Fruit fly (Drosophila melanogaster) whole organism, pupa: ENCODE results near the gene HisCl1.
A peak's percentile ranks its signal among the peaks of the same experiment; 100 is the strongest.

Experiments
- CG10348 ChIP-seq: fragments of 200-800 bp; sonication (Bioruptor generic); IDR thresholded peaks from 2 replicates; pipeline ENCODE4 v1.3.6; 2022; ENCODE audit warnings: missing biosample characterization, missing genetic modification characterization
- CG12605 ChIP-seq: fragments of 200-800 bp; sonication (Bioruptor generic); IDR thresholded peaks from 2 replicates; pipeline ENCODE4 v1.3.6; 2022; ENCODE audit warnings: missing biosample characterization, missing genetic modification characterization
- CG13204 ChIP-seq: fragments of 200-800 bp; sonication (Bioruptor generic); optimal IDR thresholded peaks from 2 replicates; lab custom pipeline; 2018; ENCODE audit warnings: missing biosample characterization, mild to moderate bottlenecking, missing genetic modification characterization, moderate library complexity
- CG14655 ChIP-seq: fragments of 200-800 bp; sonication (Bioruptor generic); optimal IDR thresholded peaks from 3 replicates; lab custom pipeline; 2017; ENCODE audit warnings: mild to moderate bottlenecking, missing biosample characterization, missing genetic modification reagents, missing genetic modification characterization
- CG15710 ChIP-seq: fragments of 200-800 bp; sonication (Bioruptor generic); optimal IDR thresholded peaks from 2 replicates; lab custom pipeline; 2018; ENCODE audit warnings: missing biosample characterization, mild to moderate bottlenecking, missing genetic modification characterization, moderate library complexity
- CG17806 ChIP-seq: fragments of 200-800 bp; sonication (Bioruptor generic); optimal IDR thresholded peaks from 2 replicates; lab custom pipeline; 2018; ENCODE audit warnings: missing biosample characterization, mild to moderate bottlenecking, missing genetic modification characterization, moderate library complexity
- CG32121 ChIP-seq: fragments of 200-800 bp; sonication (Bioruptor generic); IDR thresholded peaks from 2 replicates; pipeline ENCODE4 v1.3.6; 2022; ENCODE audit warnings: missing biosample characterization, missing genetic modification characterization
- CG34367 ChIP-seq: fragments of 200-800 bp; sonication (Bioruptor generic); optimal IDR thresholded peaks from 2 replicates; lab custom pipeline; 2018; ENCODE audit warnings: missing biosample characterization, mild to moderate bottlenecking, missing genetic modification characterization
- CG4496 ChIP-seq: fragments of 200-800 bp; sonication (Bioruptor generic); IDR thresholded peaks from 3 replicates; pipeline ENCODE4 v1.3.6; 2022; ENCODE audit warnings: missing biosample characterization, missing genetic modification characterization
- CG8159 ChIP-seq: fragments of 200-800 bp; sonication (Bioruptor generic); optimal IDR thresholded peaks from 3 replicates; lab custom pipeline; 2018; ENCODE audit warnings: missing biosample characterization, mild to moderate bottlenecking, missing genetic modification characterization, moderate library complexity
- CG8301 ChIP-seq: fragments of 200-800 bp; sonication (Bioruptor generic); optimal IDR thresholded peaks from 2 replicates; lab custom pipeline; 2018; ENCODE audit warnings: missing biosample characterization, mild to moderate bottlenecking, missing genetic modification characterization
- CG9948 ChIP-seq: fragments of 200-800 bp; sonication (Bioruptor generic); optimal IDR thresholded peaks from 2 replicates; lab custom pipeline; 2018; ENCODE audit warnings: missing biosample characterization, mild to moderate bottlenecking, missing genetic modification characterization, moderate library complexity
- D1 ChIP-seq: fragments of 200-800 bp; sonication (Bioruptor generic); optimal IDR thresholded peaks from 2 replicates; lab custom pipeline; 2018; ENCODE audit warnings: missing biosample characterization, mild to moderate bottlenecking, missing genetic modification characterization, moderate library complexity
- EcR ChIP-seq: fragments of 200-800 bp; sonication (Bioruptor generic); optimal IDR thresholded peaks from 3 replicates; lab custom pipeline; 2019; ENCODE audit warnings: missing biosample characterization, missing genetic modification characterization, mild to moderate bottlenecking, moderate library complexity, missing genetic modification reagents
- Ets98B ChIP-seq: fragments of 200-800 bp; sonication (Bioruptor generic); IDR thresholded peaks from 2 replicates; pipeline ENCODE4 v1.3.6; 2022; ENCODE audit warnings: missing biosample characterization, missing genetic modification characterization
- Pif1A ChIP-seq: fragments of 200-800 bp; sonication (Bioruptor generic); optimal IDR thresholded peaks from 3 replicates; lab custom pipeline; 2016; ENCODE audit warnings: missing biosample characterization, missing genetic modification characterization
- Pif1B ChIP-seq: fragments of 200-800 bp; sonication (Bioruptor generic); optimal IDR thresholded peaks from 3 replicates; lab custom pipeline; 2016; ENCODE audit warnings: missing biosample characterization, missing genetic modification characterization
- Snoo ChIP-seq: fragments of 200-800 bp; sonication (Bioruptor generic); optimal IDR thresholded peaks from 3 replicates; lab custom pipeline; 2017; ENCODE audit warnings: missing biosample characterization, mild to moderate bottlenecking, missing genetic modification characterization, inconsistent platforms
- fd96Ca ChIP-seq: fragments of 200-800 bp; sonication (Bioruptor generic); IDR thresholded peaks from 3 replicates; pipeline ENCODE4 v1.3.6; 2022; ENCODE audit warnings: missing biosample characterization, missing genetic modification characterization
- gl ChIP-seq: fragments of 200-800 bp; sonication (Bioruptor generic); optimal IDR thresholded peaks from 2 replicates; lab custom pipeline; 2018; ENCODE audit warnings: missing biosample characterization, mild to moderate bottlenecking, missing genetic modification characterization
- rn ChIP-seq: fragments of 200-800 bp; sonication (Bioruptor generic); IDR thresholded peaks from 2 replicates; pipeline ENCODE4 v1.3.6; 2022; ENCODE audit warnings: missing biosample characterization, missing genetic modification characterization

Gene HisCl1

DNA sequence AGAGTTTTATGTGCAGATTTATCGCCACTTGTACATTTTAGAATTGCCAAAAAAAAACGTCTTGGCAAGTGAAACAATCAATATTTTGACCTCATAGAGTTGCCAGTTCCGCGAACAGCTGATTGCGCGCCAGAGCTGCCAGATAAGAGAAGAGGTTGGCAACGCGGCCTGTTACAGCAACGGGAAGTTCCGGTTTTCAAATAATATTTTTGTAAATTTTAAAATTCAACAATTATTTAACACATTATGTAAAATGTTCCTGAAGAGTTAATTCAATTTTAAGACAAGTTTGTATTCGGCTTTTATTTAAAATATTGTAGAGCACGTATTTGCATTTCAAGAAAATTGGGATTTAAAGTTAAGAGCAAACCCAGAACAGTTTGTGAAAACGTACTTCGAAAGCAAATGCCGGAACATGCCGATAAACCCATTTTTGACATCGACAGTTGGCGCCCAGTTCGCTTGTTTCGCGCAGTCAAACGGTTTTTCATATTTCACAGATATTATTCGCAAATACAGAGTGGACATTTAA is at the start of gene HisCl1, which contains the start of gene prd1:
Gene HisCl1, plus strand, starts transcription at position 482 of the 532 bp plus-strand sequence.
Gene prd1, minus strand, starts transcription at position 320 of the 532 bp plus-strand sequence.
- TF ChIP-seq gl (no peak), fd96Ca (GFP tag; lab: Robert Waterston, UW) (peak; percentile 51; the same call in 1 of the 3 replicates), D1 (no peak), EcR (peak; percentile 73), rn (GFP tag; lab: Robert Waterston, UW) (peak; percentile 57; the same call in 1 of the 2 replicates), CG10348 (GFP tag; lab: Robert Waterston, UW) (peak; percentile 62; the same call in 1 of the 2 replicates), Pif1B (GFP tag; lab: Kevin White, UChicago) (no peak), CG13204 (GFP tag; lab: Kevin White, UChicago) (no peak), CG14655 (GFP tag; lab: Kevin White, UChicago) (no peak), CG34367 (tag; lab: Kevin White, UChicago) (peak; percentile 51), CG32121 (GFP tag; lab: Robert Waterston, UW) (peak; percentile 51; the same call in 1 of the 2 replicates), CG4496 (GFP tag; lab: Robert Waterston, UW) (peak; percentile 64; the same call in 1 of the 3 replicates), Pif1A (no peak), CG9948 (tag; lab: Kevin White, UChicago) (peak; percentile 53), CG12605 (GFP tag; lab: Robert Waterston, UW) (no peak), Snoo (peak; percentile 67), CG17806 (tag; lab: Kevin White, UChicago) (peak; percentile 55), Ets98B (GFP tag; lab: Robert Waterston, UW) (peak; percentile 30; the same call in 1 of the 2 replicates), CG8301 (tag; lab: Kevin White, UChicago) (no peak), CG15710 (peak; percentile 66), CG8159 (tag; lab: Kevin White, UChicago) (no peak)

DNA sequence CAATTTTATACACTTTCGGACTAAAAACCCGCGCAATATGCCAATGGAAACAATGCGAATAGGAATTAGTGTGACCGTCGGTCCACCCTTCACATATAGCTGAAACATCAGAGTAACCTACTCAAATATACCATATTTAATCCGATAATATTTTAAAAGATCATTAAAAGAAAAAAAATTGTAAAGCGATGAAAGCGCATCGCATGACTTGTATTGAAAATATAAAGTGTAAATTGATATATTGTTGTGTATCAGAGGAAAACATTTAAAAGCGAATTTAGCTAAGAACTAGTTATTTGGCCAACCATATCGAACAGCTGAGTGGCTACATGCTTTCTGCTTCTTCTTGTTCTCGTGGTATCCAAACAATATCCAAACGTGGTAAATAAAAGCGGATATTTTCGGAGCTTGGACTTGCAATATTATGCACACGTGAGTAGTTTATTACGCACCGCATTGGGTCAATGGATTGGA is 45.2 kb upstream of the HisCl1 start, which contains the start of the genes Blm and CG14722:
Gene Blm, minus strand, starts transcription at position 54 of the 474 bp plus-strand sequence.
Gene CG14722, plus strand, starts transcription at position 161 of the 474 bp plus-strand sequence.
- TF ChIP-seq CG8301 (tag; lab: Kevin White, UChicago), result no peak
- no peak for TF ChIP-seq CG34367 (tag; lab: Kevin White, UChicago)
- TF ChIP-seq CG17806 (tag; lab: Kevin White, UChicago), result no peak
- no peak for TF ChIP-seq Ets98B (GFP tag; lab: Robert Waterston, UW)
- TF ChIP-seq CG15710, result no peak
- no peak for TF ChIP-seq Pif1A
- TF ChIP-seq CG8159 (tag; lab: Kevin White, UChicago), result no peak
- TF ChIP-seq Pif1B (GFP tag; lab: Kevin White, UChicago), result no peak

DNA sequence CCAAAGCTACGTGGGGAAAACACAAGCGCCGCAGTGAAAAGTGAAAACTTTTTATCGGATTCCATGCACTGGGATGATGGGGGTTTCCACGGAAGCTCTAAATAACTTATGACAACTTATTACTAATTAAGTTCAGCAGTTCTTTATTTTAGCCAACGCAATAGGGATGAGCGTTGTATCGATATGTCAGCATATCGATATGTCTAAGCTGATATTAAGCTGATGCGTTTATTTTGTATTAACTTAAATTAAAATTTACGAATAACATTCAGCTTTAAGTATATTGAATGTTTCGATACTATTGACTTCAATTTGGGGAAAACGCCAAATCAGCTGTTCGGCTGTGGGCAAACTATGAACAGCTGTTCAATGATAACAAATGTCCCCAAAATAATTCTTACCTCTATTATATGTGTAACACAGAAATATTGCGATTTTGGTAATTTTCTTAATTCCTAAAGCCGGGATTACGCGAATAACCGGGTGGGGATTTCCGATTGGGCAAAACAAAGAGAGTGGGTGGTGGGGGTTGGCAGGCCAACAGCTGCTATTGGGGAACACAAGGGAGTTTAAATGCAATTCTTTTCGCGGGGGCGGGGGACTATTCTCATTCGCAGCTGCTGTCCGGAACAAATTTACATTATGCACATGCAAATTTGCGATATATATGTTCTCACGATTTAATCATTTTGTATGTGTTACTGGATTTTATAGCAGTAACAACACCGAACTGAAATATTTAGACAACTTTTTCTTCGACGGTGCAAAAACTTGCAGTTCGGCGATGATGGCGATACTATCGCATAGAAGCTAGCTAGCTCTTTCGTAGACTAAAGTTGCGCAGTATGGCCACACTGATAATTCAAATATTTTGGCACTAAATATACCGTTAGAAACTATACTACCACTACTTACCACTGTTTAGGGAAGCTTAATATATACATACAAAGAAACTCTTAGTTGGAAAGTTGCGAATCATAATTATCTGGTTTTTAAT is 37.4 kb upstream of the HisCl1 start, which contains the start of gene CG6923:
Gene CG6923, minus strand, starts transcription at position 733 of the 997 bp plus-strand sequence.
- TF ChIP-seq CG9948 (tag; lab: Kevin White, UChicago), result no peak
- no peak for TF ChIP-seq CG8159 (tag; lab: Kevin White, UChicago)
- TF ChIP-seq Pif1B (GFP tag; lab: Kevin White, UChicago), result no peak
- TF ChIP-seq CG13204 (GFP tag; lab: Kevin White, UChicago), result no peak
- TF ChIP-seq CG12605 (GFP tag; lab: Robert Waterston, UW), result no peak
- TF ChIP-seq D1, result no peak
- no peak for TF ChIP-seq fd96Ca (GFP tag; lab: Robert Waterston, UW)
- no peak for TF ChIP-seq CG14655 (GFP tag; lab: Kevin White, UChicago)
- no peak for TF ChIP-seq CG15710
- TF ChIP-seq CG34367 (tag; lab: Kevin White, UChicago), result no peak
- no peak for TF ChIP-seq gl

DNA sequence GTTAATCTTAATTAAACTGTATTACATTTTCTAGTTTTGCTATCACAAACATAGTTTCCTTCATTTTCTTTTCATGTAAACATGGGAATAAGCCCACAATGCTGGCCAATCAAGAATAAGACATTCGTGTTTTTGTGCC is 36.8 kb upstream of the HisCl1 start, which contains the start of gene CG43062:
Gene CG43062, plus strand, starts transcription at position 40 of the 139 bp plus-strand sequence.
- TF ChIP-seq CG14655 (GFP tag; lab: Kevin White, UChicago) (no peak), CG15710 (no peak), D1 (no peak), gl (no peak), CG12605 (GFP tag; lab: Robert Waterston, UW) (no peak), CG13204 (GFP tag; lab: Kevin White, UChicago) (no peak), CG8301 (tag; lab: Kevin White, UChicago) (no peak), Snoo (no peak), fd96Ca (GFP tag; lab: Robert Waterston, UW) (no peak), CG17806 (tag; lab: Kevin White, UChicago) (no peak), Pif1B (GFP tag; lab: Kevin White, UChicago) (no peak), CG34367 (tag; lab: Kevin White, UChicago) (no peak), CG10348 (GFP tag; lab: Robert Waterston, UW) (no peak), CG9948 (tag; lab: Kevin White, UChicago) (no peak), CG8159 (tag; lab: Kevin White, UChicago) (no peak), EcR (no peak), CG32121 (GFP tag; lab: Robert Waterston, UW) (no peak)

DNA sequence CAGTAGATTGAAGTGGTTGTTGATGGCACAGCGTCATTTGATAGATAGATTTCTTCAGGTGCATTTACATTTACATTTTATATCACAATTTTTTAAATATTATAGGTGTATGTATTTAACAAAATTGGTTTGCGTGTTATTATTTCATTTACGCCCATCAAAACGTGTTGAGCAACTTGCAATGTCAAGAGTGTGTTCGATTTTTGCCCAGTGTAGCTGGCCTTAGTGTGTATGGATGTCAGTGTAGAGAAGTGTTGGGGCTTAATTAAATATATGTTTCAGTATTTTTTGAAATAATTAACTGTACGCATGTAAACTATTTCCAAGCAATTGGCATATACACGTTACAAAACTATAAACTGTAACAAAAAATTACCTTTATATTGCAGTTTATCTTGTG is 35.2 kb upstream of the HisCl1 start:
- TF ChIP-seq CG12605 (GFP tag; lab: Robert Waterston, UW), result no peak
- no peak for TF ChIP-seq CG13204 (GFP tag; lab: Kevin White, UChicago)
- TF ChIP-seq CG17806 (tag; lab: Kevin White, UChicago), result peak; percentile 4
